Worm (Caenorhabditis elegans): ENCODE results near the gene hmit-1.3.

DNA sequence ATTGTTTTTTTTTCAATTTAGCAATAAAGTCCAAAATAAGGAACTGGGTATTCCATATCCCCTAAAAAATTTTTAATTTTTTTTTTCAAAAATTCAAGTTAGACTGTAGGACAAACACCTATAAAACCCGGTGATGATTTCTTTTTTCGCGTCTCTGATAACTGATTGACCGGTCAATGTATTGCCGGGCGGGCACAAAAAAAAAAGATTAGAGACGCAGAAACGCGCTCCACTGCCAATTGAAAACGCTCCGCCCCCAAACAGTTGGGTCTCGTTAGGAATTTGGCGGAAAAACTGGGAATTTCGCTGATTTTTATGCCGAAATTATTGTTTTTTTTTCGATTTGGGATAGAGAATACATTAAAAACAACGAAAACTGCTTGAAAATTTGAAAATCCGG, 51.0 kb downstream of the hmit-1.3 start:
- TF ChIP-seq lin-13 (GFP tag; optimal IDR thresholded peaks at IDR 0.05) (no peak), R02D3.7 (tag; optimal IDR thresholded peaks at IDR 0.05) (no peak), dpl-1 (GFP tag; optimal IDR thresholded peaks at IDR 0.05) (no peak), daf-8 (GFP tag; IDR thresholded peaks at IDR 0.05) (no peak), pha-4 (GFP tag; IDR thresholded peaks at IDR 0.05) (no peak), pha-4 (tag; optimal IDR thresholded peaks at IDR 0.05) (no peak), mep-1 (tag; optimal IDR thresholded peaks at IDR 0.05) (no peak), nhr-76 (tag; optimal IDR thresholded peaks at IDR 0.05) (no peak), T26A8.4 (GFP tag; IDR thresholded peaks at IDR 0.05) (no peak), D1046.2 (GFP tag; IDR thresholded peaks at IDR 0.05) (no peak), ama-1 (optimal IDR thresholded peaks at IDR 0.05) (no peak), Y48G9A.11 (GFP tag; IDR thresholded peaks at IDR 0.05) (no peak), zag-1 (tag; optimal IDR thresholded peaks at IDR 0.05) (no peak), snpc-4 (tag; optimal IDR thresholded peaks at IDR 0.05) (no peak), nhr-25 (tag; optimal IDR thresholded peaks at IDR 0.05; ENCODE audit: borderline replicate concordance, insufficient read depth) (no peak)

Data from whole organism, L4 larva.